Fruit fly (Drosophila melanogaster) Kc167 (cell line): ENCODE results near the gene kay.

ENCODE experiments used
- Sin3A ChIP-seq: fragments of >200 bp; optimal IDR thresholded peaks from 2 replicates; lab custom pipeline; 2018; ENCODE audit warnings: missing external identifiers
- h ChIP-seq: fragments of >200 bp; optimal IDR thresholded peaks from 3 replicates; lab custom pipeline; 2018; ENCODE audit warnings: missing external identifiers
- insv ChIP-seq: fragments of >200 bp; optimal IDR thresholded peaks from 3 replicates; lab custom pipeline; 2018; ENCODE audit warnings: missing external identifiers
- psq ChIP-seq: fragments of >200 bp; optimal IDR thresholded peaks from 2 replicates; lab custom pipeline; 2017; ENCODE audit warnings: missing external identifiers

DNA sequence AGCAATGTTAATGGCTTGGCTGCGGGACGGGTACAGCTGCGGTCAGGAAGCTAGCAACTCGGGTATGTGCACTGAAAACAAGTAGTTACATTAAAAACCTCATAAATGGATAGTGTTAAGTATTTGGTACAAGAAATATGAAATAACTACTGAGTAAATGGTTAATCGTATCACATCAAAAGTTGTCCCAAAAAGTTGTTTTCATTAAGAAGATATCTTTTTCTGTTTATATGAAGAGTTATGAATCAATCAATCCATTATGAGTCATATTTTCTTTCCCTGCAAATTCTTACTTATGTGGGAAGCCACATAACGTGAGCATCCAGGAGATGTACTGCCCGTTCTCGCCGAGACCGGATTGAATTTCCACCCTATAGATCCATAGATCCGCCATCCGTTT, 73.0 kb downstream of the kay start:
- TF ChIP-seq insv (lab: Kevin White, UChicago) = no peak
- TF ChIP-seq Sin3A (lab: Kevin White, UChicago) = no peak
- no peak for TF ChIP-seq h (lab: Kevin White, UChicago)
- TF ChIP-seq psq = no peak
